Fruit fly (Drosophila melanogaster) whole organism, embryonic: ENCODE data around the gene CG12075.

Experiments used
- Atf3 ChIP-seq: fragments of 200-800 bp; sonication (Bioruptor generic); optimal IDR thresholded peaks from 3 replicates; lab custom pipeline; 2016; ENCODE audit warnings: missing biosample characterization, missing genetic modification characterization
- Bteb2 ChIP-seq: fragments of 200-800 bp; sonication (Bioruptor generic); optimal IDR thresholded peaks from 2 replicates; lab custom pipeline; 2016; ENCODE audit warnings: missing biosample characterization, missing genetic modification characterization
- CG11093 ChIP-seq: fragments of 200-800 bp; sonication (Bioruptor generic); IDR thresholded peaks from 3 replicates; pipeline ENCODE4 v1.3.6; 2022; ENCODE audit warnings: missing biosample characterization, missing genetic modification characterization
- CG11696 ChIP-seq: fragments of 200-800 bp; sonication (Bioruptor generic); IDR thresholded peaks from 2 replicates; pipeline ENCODE4 v1.3.6; 2022; ENCODE audit warnings: missing biosample characterization, missing genetic modification characterization
- CG1233 ChIP-seq: fragments of 200-800 bp; sonication (Bioruptor generic); optimal IDR thresholded peaks from 4 replicates; lab custom pipeline; 2018; ENCODE audit warnings: missing biosample characterization, mild to moderate bottlenecking, missing genetic modification characterization
- CG12744 ChIP-seq: fragments of 200-800 bp; sonication (Bioruptor generic); optimal IDR thresholded peaks from 2 replicates; lab custom pipeline; 2016; ENCODE audit warnings: missing biosample characterization, missing genetic modification characterization
- CG12769 ChIP-seq: fragments of 200-800 bp; sonication (Bioruptor generic); optimal IDR thresholded peaks from 2 replicates; lab custom pipeline; 2019; ENCODE audit warnings: missing biosample characterization, mild to moderate bottlenecking, missing genetic modification characterization, moderate library complexity
- CG13287 ChIP-seq: fragments of 200-800 bp; sonication (Bioruptor generic); IDR thresholded peaks from 2 replicates; pipeline ENCODE4 v1.3.6; 2022; ENCODE audit warnings: missing biosample characterization, missing genetic modification characterization; ENCODE audit not compliant: partially characterized antibody
- CG14014 ChIP-seq: fragments of 200-800 bp; sonication (Bioruptor generic); IDR thresholded peaks from 2 replicates; pipeline ENCODE4 v1.3.6; 2022; ENCODE audit warnings: missing biosample characterization, missing genetic modification characterization
- CG14965 ChIP-seq: fragments of 200-800 bp; sonication (Bioruptor generic); optimal IDR thresholded peaks from 2 replicates; lab custom pipeline; 2016; ENCODE audit warnings: missing biosample characterization, missing genetic modification characterization, borderline replicate concordance
- CG1832 ChIP-seq: fragments of 200-800 bp; sonication (Bioruptor generic); optimal IDR thresholded peaks from 2 replicates; lab custom pipeline; 2017; ENCODE audit warnings: missing biosample characterization, mild to moderate bottlenecking, missing genetic modification characterization, inconsistent platforms
- CG18764 ChIP-seq: fragments of 200-800 bp; sonication (Bioruptor generic); optimal IDR thresholded peaks from 3 replicates; lab custom pipeline; 2016; ENCODE audit warnings: missing biosample characterization, missing genetic modification characterization
- CG30403 ChIP-seq: fragments of 200-800 bp; sonication (Bioruptor generic); optimal IDR thresholded peaks from 3 replicates; lab custom pipeline; 2016; ENCODE audit warnings: missing biosample characterization, missing genetic modification characterization
- CG33557 ChIP-seq: fragments of 200-800 bp; sonication (Bioruptor generic); optimal IDR thresholded peaks from 2 replicates; lab custom pipeline; 2019; ENCODE audit warnings: missing biosample characterization, mild to moderate bottlenecking, missing genetic modification characterization, moderate library complexity
- CG4854 ChIP-seq: fragments of 200-800 bp; sonication (Bioruptor generic); optimal IDR thresholded peaks from 2 replicates; lab custom pipeline; 2016; ENCODE audit warnings: missing biosample characterization, missing genetic modification characterization, inconsistent platforms
- CG6854 ChIP-seq: fragments of 200-800 bp; sonication (Bioruptor generic); optimal IDR thresholded peaks from 3 replicates; lab custom pipeline; 2017; ENCODE audit warnings: missing biosample characterization, mild to moderate bottlenecking, missing genetic modification characterization
- CG8478 ChIP-seq: fragments of >200 bp; optimal IDR thresholded peaks from 2 replicates; lab custom pipeline; 2018
- CG9609 ChIP-seq: fragments of 200-800 bp; sonication (Bioruptor generic); optimal IDR thresholded peaks from 3 replicates; lab custom pipeline; 2016; ENCODE audit warnings: missing biosample characterization, missing genetic modification characterization
- CG9797 ChIP-seq: fragments of 200-800 bp; sonication (Bioruptor generic); optimal IDR thresholded peaks from 3 replicates; lab custom pipeline; 2018; ENCODE audit warnings: missing biosample characterization, mild to moderate bottlenecking, missing genetic modification characterization
- CG9876 ChIP-seq: fragments of 200-800 bp; sonication (Bioruptor generic); optimal IDR thresholded peaks from 2 replicates; lab custom pipeline; 2016; ENCODE audit warnings: missing biosample characterization, missing genetic modification characterization
- CTCF ChIP-seq: fragments of 200-800 bp; sonication (Bioruptor generic); optimal IDR thresholded peaks from 2 replicates; lab custom pipeline; 2017; ENCODE audit warnings: missing biosample characterization, mild to moderate bottlenecking, missing genetic modification characterization, moderate library complexity
- Drgx ChIP-seq: fragments of 200-800 bp; sonication (Bioruptor generic); IDR thresholded peaks from 2 replicates; pipeline ENCODE4 v1.3.6; 2022; ENCODE audit warnings: missing biosample characterization, missing genetic modification characterization
- Hey ChIP-seq: fragments of 200-800 bp; sonication (Bioruptor generic); optimal IDR thresholded peaks from 3 replicates; lab custom pipeline; 2018; ENCODE audit warnings: missing biosample characterization, mild to moderate bottlenecking, missing genetic modification characterization
- Kr ChIP-seq: fragments of 200-800 bp; sonication (Bioruptor generic); optimal IDR thresholded peaks from 2 replicates; lab custom pipeline; 2017; ENCODE audit warnings: missing biosample characterization, mild to moderate bottlenecking, missing genetic modification characterization
- Lpt ChIP-seq: fragments of >200 bp; optimal IDR thresholded peaks from 2 replicates; lab custom pipeline; 2018; ENCODE audit warnings: missing biosample characterization, missing genetic modification characterization
- Meics ChIP-seq: fragments of 200-800 bp; sonication (Bioruptor generic); optimal IDR thresholded peaks from 2 replicates; lab custom pipeline; 2017; ENCODE audit warnings: missing biosample characterization, mild to moderate bottlenecking, missing genetic modification characterization
- NC2β ChIP-seq: fragments of 200-800 bp; sonication (Bioruptor generic); optimal IDR thresholded peaks from 2 replicates; lab custom pipeline; 2016; ENCODE audit warnings: missing biosample characterization, missing genetic modification characterization
- NFAT ChIP-seq: fragments of 200-800 bp; sonication (Bioruptor generic); IDR thresholded peaks from 2 replicates; pipeline ENCODE4 v1.3.6; 2022; ENCODE audit warnings: missing biosample characterization, missing genetic modification characterization
- Optix ChIP-seq: fragments of 200-800 bp; sonication (Bioruptor generic); IDR thresholded peaks from 3 replicates; pipeline ENCODE4 v1.3.6; 2022; ENCODE audit warnings: missing biosample characterization, missing genetic modification characterization
- Spps ChIP-seq: fragments of 200-800 bp; sonication (Bioruptor generic); optimal IDR thresholded peaks from 2 replicates; lab custom pipeline; 2018; ENCODE audit warnings: missing biosample characterization, mild to moderate bottlenecking, missing genetic modification characterization
- abd-A ChIP-seq: fragments of 200-800 bp; sonication (Bioruptor generic); optimal IDR thresholded peaks from 3 replicates; lab custom pipeline; 2019; ENCODE audit warnings: missing biosample characterization, mild to moderate bottlenecking, missing genetic modification characterization, moderate library complexity
- al ChIP-seq: fragments of 200-800 bp; sonication (Bioruptor generic); IDR thresholded peaks from 2 replicates; pipeline ENCODE4 v1.3.6; 2022; ENCODE audit warnings: missing biosample characterization, missing genetic modification characterization
- bowl ChIP-seq: fragments of 200-800 bp; sonication (Bioruptor generic); IDR thresholded peaks from 2 replicates; pipeline ENCODE4 v1.3.6; 2022; ENCODE audit warnings: missing biosample characterization, missing genetic modification characterization
- cad ChIP-seq: fragments of >200 bp; optimal IDR thresholded peaks from 2 replicates; lab custom pipeline; 2017; ENCODE audit warnings: missing biosample characterization, missing genetic modification characterization
- chinmo ChIP-seq: fragments of 200-800 bp; sonication (Bioruptor generic); IDR thresholded peaks from 4 replicates; pipeline ENCODE4 v1.3.6; 2022; ENCODE audit warnings: missing biosample characterization, missing genetic modification characterization; ENCODE audit not compliant: partially characterized antibody
- dysf ChIP-seq: fragments of 200-800 bp; sonication (Bioruptor generic); IDR thresholded peaks from 3 replicates; pipeline ENCODE4 v1.3.6; 2022; ENCODE audit warnings: missing biosample characterization, missing genetic modification characterization
- exex ChIP-seq: fragments of 200-800 bp; sonication (Bioruptor generic); optimal IDR thresholded peaks from 4 replicates; lab custom pipeline; 2018; ENCODE audit warnings: missing biosample characterization, mild to moderate bottlenecking, missing genetic modification characterization, moderate library complexity
- hth ChIP-seq: fragments of >200 bp; optimal IDR thresholded peaks from 2 replicates; lab custom pipeline; 2017; ENCODE audit warnings: inconsistent platforms
- klu ChIP-seq: fragments of 200-800 bp; sonication (Bioruptor generic); IDR thresholded peaks from 2 replicates; pipeline ENCODE4 v1.3.6; 2022; ENCODE audit warnings: missing biosample characterization, missing genetic modification characterization
- lab ChIP-seq: fragments of 200-800 bp; sonication (Bioruptor generic); optimal IDR thresholded peaks from 3 replicates; lab custom pipeline; 2017; ENCODE audit warnings: missing biosample characterization, missing genetic modification characterization, mild to moderate bottlenecking, moderate library complexity, missing genetic modification reagents
- luna ChIP-seq: fragments of 200-800 bp; sonication (Bioruptor generic); optimal IDR thresholded peaks from 2 replicates; lab custom pipeline; 2016; ENCODE audit warnings: missing biosample characterization, missing genetic modification characterization
- nerfin-1 ChIP-seq: fragments of 200-800 bp; sonication (Bioruptor generic); optimal IDR thresholded peaks from 3 replicates; lab custom pipeline; 2019; ENCODE audit warnings: missing biosample characterization, mild to moderate bottlenecking, missing genetic modification characterization, moderate library complexity
- nom ChIP-seq: fragments of 200-800 bp; sonication (Bioruptor generic); optimal IDR thresholded peaks from 2 replicates; lab custom pipeline; 2017; ENCODE audit warnings: missing biosample characterization, missing genetic modification characterization, mild to moderate bottlenecking, moderate library complexity, missing genetic modification reagents
- peb ChIP-seq: fragments of 200-800 bp; sonication (Bioruptor generic); IDR thresholded peaks from 2 replicates; pipeline ENCODE4 v1.3.6; 2022; ENCODE audit warnings: missing biosample characterization, missing genetic modification characterization
- pros ChIP-seq: fragments of 200-800 bp; sonication (Bioruptor generic); optimal IDR thresholded peaks from 3 replicates; lab custom pipeline; 2019; ENCODE audit warnings: missing biosample characterization, mild to moderate bottlenecking, missing genetic modification characterization, moderate library complexity
- run ChIP-seq: fragments of 200-800 bp; sonication (Bioruptor generic); optimal IDR thresholded peaks from 3 replicates; lab custom pipeline; 2018; ENCODE audit warnings: missing biosample characterization, mild to moderate bottlenecking, missing genetic modification characterization
- stc ChIP-seq: fragments of 200-800 bp; sonication (Bioruptor generic); IDR thresholded peaks from 2 replicates; pipeline ENCODE4 v1.3.6; 2022; ENCODE audit warnings: missing biosample characterization, missing genetic modification characterization
- wek ChIP-seq: fragments of 200-800 bp; sonication (Bioruptor generic); optimal IDR thresholded peaks from 3 replicates; lab custom pipeline; 2018; ENCODE audit warnings: missing biosample characterization, mild to moderate bottlenecking, missing genetic modification characterization, moderate library complexity

CG12075 gene

dm6 chrX:8878967-8879554 is 40.9 kb downstream of the CG12075 start (continued):
- TF ChIP-seq CG14014 (GFP tag; lab: Robert Waterston, UW) (peak; percentile 93), pros (GFP tag; lab: Kevin White, UChicago) (no peak), stc (peak; percentile 89), NC2β (GFP tag; lab: Kevin White, UChicago) (no peak), Kr (GFP tag; lab: Kevin White, UChicago) (no peak), dysf (peak; percentile 90), CG33557 (peak; percentile 70), CG11696 (GFP tag; lab: Robert Waterston, UW) (peak; percentile 97), abd-A (tag; lab: Kevin White, UChicago) (peak; percentile 35), Hey (tag; lab: Kevin White, UChicago) (no peak), run (tag; lab: Kevin White, UChicago) (peak; percentile 65), luna (GFP tag; lab: Kevin White, UChicago) (no peak), NFAT (GFP tag; lab: Robert Waterston, UW) (peak; percentile 68), Lpt (no peak), bowl (GFP tag; lab: Robert Waterston, UW) (peak; percentile 84), nerfin-1 (tag; lab: Kevin White, UChicago) (peak; percentile 63), cad (no peak), klu (GFP tag; lab: Robert Waterston, UW) (peak; percentile 63), CG4854 (GFP tag; lab: Kevin White, UChicago) (no peak), nom (GFP tag; lab: Kevin White, UChicago) (no peak), CG13287 (no peak), CG8478 (no peak), peb (GFP tag; lab: Robert Waterston, UW) (peak; percentile 73; the same call in 1 of the 2 replicates), Drgx (GFP tag; lab: Robert Waterston, UW) (peak; percentile 81), CG14965 (GFP tag; lab: Kevin White, UChicago) (no peak), wek (GFP tag; lab: Kevin White, UChicago) (no peak), CG6854 (GFP tag; lab: Kevin White, UChicago) (peak; percentile 75), Spps (tag; lab: Kevin White, UChicago) (peak; percentile 79), CG9876 (GFP tag; lab: Kevin White, UChicago) (no peak), CG9797 (GFP tag; lab: Kevin White, UChicago) (no peak), CG30403 (GFP tag; lab: Kevin White, UChicago) (peak; percentile 66), hth (lab: Kevin White, UChicago) (no peak), CG9609 (no peak), CG1832 (GFP tag; lab: Kevin White, UChicago) (no peak), CG18764 (peak; percentile 40)

dm6 chrX:8881729-8882128 is 43.6 kb downstream of the CG12075 start:
- TF ChIP-seq chinmo = 0 out of 4 replicates have a peak, but pooled peaks have one; percentile 73
- TF ChIP-seq exex = peak; percentile 26
- TF ChIP-seq Optix (GFP tag; lab: Robert Waterston, UW) = no peak
- 0 out of 2 replicates have a peak, but pooled peaks have one; percentile 31 for TF ChIP-seq NFAT (GFP tag; lab: Robert Waterston, UW)
- TF ChIP-seq CG11093 (GFP tag; lab: Robert Waterston, UW) = no peak
- TF ChIP-seq CG1233 (GFP tag; lab: Kevin White, UChicago) = no peak
- TF ChIP-seq CG12769 (tag; lab: Kevin White, UChicago) = peak; percentile 72
- TF ChIP-seq al (GFP tag; lab: Robert Waterston, UW) = no peak
- peak; percentile 19 for TF ChIP-seq lab
- no peak for TF ChIP-seq CTCF (GFP tag; lab: Kevin White, UChicago)
- peak; percentile 19 for TF ChIP-seq Atf3 (GFP tag; lab: Kevin White, UChicago)
- no peak for TF ChIP-seq cad
- TF ChIP-seq CG12744 (GFP tag; lab: Kevin White, UChicago) = no peak
- TF ChIP-seq Meics (GFP tag; lab: Kevin White, UChicago) = no peak
- TF ChIP-seq Bteb2 (GFP tag; lab: Kevin White, UChicago) = no peak
